Worm (Caenorhabditis elegans) whole organism, midembryonic: ENCODE results near the gene F37C4.4.

Source experiments
- flt-1 ChIP-seq: fragments of 200-800 bp; sonication (Bioruptor generic); IDR thresholded peaks from 2 replicates; pipeline ENCODE4 v1.3.6; 2022; ENCODE audit warnings: missing genetic modification characterization, missing compliant biosample characterization
- klf-2 ChIP-seq: fragments of 200-800 bp; sonication (Bioruptor generic); conservative IDR thresholded peaks from 2 replicates; pipeline ENCODE4 v1.3.6; 2022; ENCODE audit warnings: missing genetic modification reagents, missing genetic modification characterization, missing compliant biosample characterization
- med-1 ChIP-seq: sonication (generic microtip); optimal IDR thresholded peaks from 2 replicates; lab custom pipeline; 2017; ENCODE audit warnings: missing genetic modification characterization, mild to moderate bottlenecking, missing compliant biosample characterization, antibody characterized with exemption, missing genetic modification reagents; ENCODE audit not compliant: insufficient read depth
- ztf-29 ChIP-seq: fragments of 200-800 bp; sonication (Bioruptor generic); IDR thresholded peaks from 2 replicates; pipeline ENCODE4 v1.3.6; 2022; ENCODE audit warnings: missing genetic modification reagents, missing genetic modification characterization, missing compliant biosample characterization

DNA sequence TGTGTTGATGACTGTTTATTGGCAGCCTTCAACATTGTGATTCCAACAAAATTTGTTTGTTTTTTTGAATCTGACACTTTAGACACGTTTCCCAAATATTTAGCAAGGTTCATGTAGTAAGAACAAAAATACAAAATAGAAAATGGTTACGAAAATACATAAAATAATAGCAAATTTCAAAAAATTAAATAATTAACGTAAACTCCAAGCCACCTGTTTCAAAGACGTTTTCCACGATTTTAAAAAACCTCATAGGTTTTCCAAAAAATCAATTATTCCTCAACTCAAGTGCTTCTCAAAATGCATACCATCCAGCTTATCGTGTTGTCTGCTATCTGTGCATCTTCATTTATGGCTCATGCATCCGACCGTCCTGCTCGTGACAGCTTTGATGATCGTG lies 50.3 kb downstream of the F37C4.4 start, which contains the start of gene F56D6.14:
- TF ChIP-seq flt-1 (GFP tag; lab: Robert Waterston, UW), result no peak
- TF ChIP-seq ztf-29 (GFP tag; lab: Robert Waterston, UW), result no peak
- no peak for TF ChIP-seq med-1
- no peak for TF ChIP-seq klf-2 (GFP tag; lab: Robert Waterston, UW)
